Fruit fly (Drosophila melanogaster) whole organism, embryonic: ENCODE results near the gene CG33687.

Experiments used
- CG10147 ChIP-seq: fragments of 200-800 bp; sonication (Bioruptor generic); optimal IDR thresholded peaks from 2 replicates; lab custom pipeline; 2019; ENCODE audit warnings: missing biosample characterization, mild to moderate bottlenecking, missing genetic modification characterization, moderate library complexity
- CG11504 ChIP-seq: fragments of 200-800 bp; sonication (Bioruptor generic); optimal IDR thresholded peaks from 3 replicates; lab custom pipeline; 2019; ENCODE audit warnings: missing biosample characterization, mild to moderate bottlenecking, missing genetic modification characterization, moderate library complexity
- CG11560 ChIP-seq: fragments of 200-800 bp; sonication (Bioruptor generic); IDR thresholded peaks from 3 replicates; pipeline ENCODE4 v1.3.6; 2022; ENCODE audit warnings: missing biosample characterization, missing genetic modification characterization
- CG11696 ChIP-seq: fragments of 200-800 bp; sonication (Bioruptor generic); IDR thresholded peaks from 2 replicates; pipeline ENCODE4 v1.3.6; 2022; ENCODE audit warnings: missing biosample characterization, missing genetic modification characterization
- CG14710 ChIP-seq: fragments of 200-800 bp; sonication (Bioruptor generic); optimal IDR thresholded peaks from 3 replicates; lab custom pipeline; 2019; ENCODE audit warnings: missing biosample characterization, mild to moderate bottlenecking, missing genetic modification characterization, moderate library complexity
- CG15073 ChIP-seq: fragments of 200-800 bp; sonication (Bioruptor generic); optimal IDR thresholded peaks from 2 replicates; lab custom pipeline; 2016; ENCODE audit warnings: missing biosample characterization, missing genetic modification characterization
- CG16815 ChIP-seq: fragments of 200-800 bp; sonication (Bioruptor generic); optimal IDR thresholded peaks from 3 replicates; lab custom pipeline; 2017; ENCODE audit warnings: missing biosample characterization, mild to moderate bottlenecking, missing genetic modification characterization
- CG2116 ChIP-seq: fragments of 200-800 bp; sonication (Bioruptor generic); optimal IDR thresholded peaks from 3 replicates; lab custom pipeline; 2018; ENCODE audit warnings: missing biosample characterization, mild to moderate bottlenecking, missing genetic modification characterization
- CG32772 ChIP-seq: fragments of 200-800 bp; sonication (Bioruptor generic); IDR thresholded peaks from 2 replicates; pipeline ENCODE4 v1.3.6; 2022; ENCODE audit warnings: missing biosample characterization, missing genetic modification characterization
- CG3281 ChIP-seq: fragments of 200-800 bp; sonication (Bioruptor generic); optimal IDR thresholded peaks from 3 replicates; lab custom pipeline; 2017; ENCODE audit warnings: missing biosample characterization, mild to moderate bottlenecking, missing genetic modification characterization
- CG3995 ChIP-seq: fragments of 200-800 bp; sonication (Bioruptor generic); optimal IDR thresholded peaks from 3 replicates; lab custom pipeline; 2016; ENCODE audit warnings: missing biosample characterization, missing genetic modification characterization
- Dll ChIP-seq: fragments of 200-800 bp; sonication (Bioruptor generic); IDR thresholded peaks from 4 replicates; pipeline ENCODE4 v1.3.6; 2022; ENCODE audit warnings: missing biosample characterization, missing genetic modification characterization; ENCODE audit not compliant: partially characterized antibody
- ERR ChIP-seq: fragments of 200-800 bp; sonication (Bioruptor generic); optimal IDR thresholded peaks from 2 replicates; lab custom pipeline; 2016; ENCODE audit warnings: missing biosample characterization, missing genetic modification characterization
- Ets65A ChIP-seq: fragments of 200-800 bp; sonication (Bioruptor generic); peaks from one replicate; lab custom pipeline; 2016; ENCODE audit warnings: missing biosample characterization, missing genetic modification characterization
- Fer2 ChIP-seq: fragments of 200-800 bp; sonication (Bioruptor generic); optimal IDR thresholded peaks from 2 replicates; lab custom pipeline; 2018; ENCODE audit warnings: missing biosample characterization, mild to moderate bottlenecking, missing genetic modification characterization, moderate library complexity
- Med ChIP-seq: fragments of 200-800 bp; sonication (Bioruptor generic); peaks from one replicate; lab custom pipeline; 2016; ENCODE audit warnings: missing biosample characterization, missing genetic modification characterization, mild to moderate bottlenecking, inconsistent platforms, moderate library complexity
- Nf-YC ChIP-seq: fragments of 200-800 bp; optimal IDR thresholded peaks from 3 replicates; lab custom pipeline; 2019; ENCODE audit warnings: missing biosample characterization, mild to moderate bottlenecking, missing genetic modification characterization, moderate library complexity
- Stat92E ChIP-seq, 3 experiments: fragments of >200 bp in 2 of 3; fragments of 200-800 bp in 1 of 3; sonication (Bioruptor generic) in 1 of 3; optimal IDR thresholded peaks; 2 replicates each; lab custom pipeline; 2017 to 2019; ENCODE audit warnings: missing biosample characterization in 3 of 3, missing genetic modification characterization in 3 of 3, mild to moderate bottlenecking in 1 of 3, moderate library complexity in 1 of 3
- aop ChIP-seq: fragments of 200-800 bp; sonication (Bioruptor generic); IDR thresholded peaks from 2 replicates; pipeline ENCODE4 v1.3.6; 2022; ENCODE audit warnings: missing biosample characterization, missing genetic modification characterization
- crp ChIP-seq, 2 experiments: fragments of 200-800 bp; sonication (Bioruptor generic); optimal IDR thresholded peaks; 2 replicates in 1 of 2; 3 replicates in 1 of 2; lab custom pipeline; 2017; ENCODE audit warnings: missing biosample characterization in 2 of 2, missing genetic modification characterization in 2 of 2, mild to moderate bottlenecking in 1 of 2, moderate library complexity in 1 of 2
- eyg ChIP-seq: fragments of 200-800 bp; sonication (Bioruptor generic); optimal IDR thresholded peaks from 3 replicates; lab custom pipeline; 2016; ENCODE audit warnings: missing biosample characterization, missing genetic modification characterization
- fu2 ChIP-seq: fragments of 200-800 bp; sonication (Bioruptor generic); optimal IDR thresholded peaks from 2 replicates; lab custom pipeline; 2016; ENCODE audit warnings: missing biosample characterization, missing genetic modification characterization
- gce ChIP-seq: fragments of 200-800 bp; sonication (Bioruptor generic); IDR thresholded peaks from 3 replicates; pipeline ENCODE4 v1.3.6; 2022; ENCODE audit warnings: missing biosample characterization, missing genetic modification characterization
- grn ChIP-seq: fragments of 200-800 bp; sonication (Bioruptor generic); optimal IDR thresholded peaks from 3 replicates; lab custom pipeline; 2017; ENCODE audit warnings: missing biosample characterization, missing genetic modification characterization
- kah ChIP-seq: fragments of 200-800 bp; sonication (Bioruptor generic); optimal IDR thresholded peaks from 2 replicates; lab custom pipeline; 2018; ENCODE audit warnings: missing biosample characterization, mild to moderate bottlenecking, missing genetic modification characterization
- lbe ChIP-seq: fragments of 200-800 bp; sonication (Bioruptor generic); optimal IDR thresholded peaks from 2 replicates; lab custom pipeline; 2016; ENCODE audit warnings: missing biosample characterization, mild to moderate bottlenecking, missing genetic modification characterization
- mirr ChIP-seq: fragments of 200-800 bp; sonication (Bioruptor generic); optimal IDR thresholded peaks from 3 replicates; lab custom pipeline; 2018; ENCODE audit warnings: missing biosample characterization, mild to moderate bottlenecking, missing genetic modification characterization
- nerfin-2 ChIP-seq: fragments of 200-800 bp; sonication (Bioruptor generic); IDR thresholded peaks from 2 replicates; pipeline ENCODE4 v1.3.6; 2022; ENCODE audit warnings: missing biosample characterization, missing genetic modification characterization; ENCODE audit not compliant: partially characterized antibody
- pnt ChIP-seq: fragments of 200-800 bp; sonication (Bioruptor generic); optimal IDR thresholded peaks from 3 replicates; lab custom pipeline; 2016; ENCODE audit warnings: missing biosample characterization, missing genetic modification characterization
- pzg ChIP-seq: fragments of 200-800 bp; sonication (Bioruptor generic); optimal IDR thresholded peaks from 3 replicates; lab custom pipeline; 2018; ENCODE audit warnings: missing biosample characterization, mild to moderate bottlenecking, missing genetic modification characterization, moderate library complexity
- vnd ChIP-seq: fragments of 200-800 bp; sonication (Bioruptor generic); IDR thresholded peaks from 3 replicates; pipeline ENCODE4 v1.3.6; 2022; ENCODE audit warnings: missing biosample characterization, missing genetic modification characterization; ENCODE audit not compliant: partially characterized antibody
- zen ChIP-seq: fragments of 200-800 bp; sonication (Bioruptor generic); optimal IDR thresholded peaks from 3 replicates; lab custom pipeline; 2018; ENCODE audit warnings: missing biosample characterization, mild to moderate bottlenecking, missing genetic modification characterization, moderate library complexity
- zf30C ChIP-seq: fragments of 200-800 bp; sonication (Bioruptor generic); optimal IDR thresholded peaks from 3 replicates; lab custom pipeline; 2018; ENCODE audit warnings: missing biosample characterization, mild to moderate bottlenecking, missing genetic modification characterization

CG33687 gene

dm6 chr3L:16233850-16234494, 36.3 kb downstream of the CG33687 start (continued):
- no peak for TF ChIP-seq CG11504
- TF ChIP-seq CG11696 = no peak
- TF ChIP-seq CG32772 (GFP tag; lab: Robert Waterston, UW) = no peak
- TF ChIP-seq CG2116 (GFP tag; lab: Kevin White, UChicago) = no peak
- no peak for TF ChIP-seq pnt (GFP tag; lab: Kevin White, UChicago)
- no peak for TF ChIP-seq mirr (GFP tag; lab: Kevin White, UChicago)
- peak in 1 of 2 experiments; percentile 57 for TF ChIP-seq crp (GFP tag; optimal IDR thresholded peaks at IDR 0.05; lab: Kevin White, UChicago)
- no peak for TF ChIP-seq Stat92E (GFP tag; optimal IDR thresholded peaks at IDR 0.05; lab: Kevin White, UChicago)
- no peak for TF ChIP-seq eyg (GFP tag; lab: Kevin White, UChicago)
- no peak for TF ChIP-seq CG16815 (GFP tag; lab: Kevin White, UChicago)
- TF ChIP-seq ERR (GFP tag; lab: Kevin White, UChicago) = no peak
- no peak for TF ChIP-seq CG15073
- TF ChIP-seq CG14710 = no peak
- TF ChIP-seq CG11560 (tag; lab: Robert Waterston, UW) = no peak
- no peak for TF ChIP-seq zf30C (GFP tag; lab: Kevin White, UChicago)
- TF ChIP-seq pzg (GFP tag; lab: Kevin White, UChicago) = peak; percentile 6
- no peak for TF ChIP-seq kah (GFP tag; lab: Kevin White, UChicago)
- TF ChIP-seq gce (GFP tag; lab: Robert Waterston, UW) = no peak
- no peak for TF ChIP-seq CG3995
- peak; percentile 16 for TF ChIP-seq lbe (GFP tag; lab: Kevin White, UChicago)
- no peak for TF ChIP-seq fu2 (GFP tag; lab: Kevin White, UChicago)
- no peak for TF ChIP-seq grn (GFP tag; lab: Kevin White, UChicago)
- TF ChIP-seq nerfin-2 (GFP tag; lab: Robert Waterston, UW) = no peak
- no peak for TF ChIP-seq Fer2 (tag; lab: Kevin White, UChicago)
- peak; percentile 48 for TF ChIP-seq Med (GFP tag; lab: Kevin White, UChicago)
- no peak for TF ChIP-seq aop (GFP tag; lab: Robert Waterston, UW)
- 0 out of 4 replicates have a peak, but pooled peaks have one; percentile 12 for TF ChIP-seq Dll (GFP tag; lab: Robert Waterston, UW)
- TF ChIP-seq zen (tag; lab: Kevin White, UChicago) = no peak
- no peak for TF ChIP-seq Nf-YC (tag; lab: Kevin White, UChicago)
- no peak for TF ChIP-seq CG10147 (GFP tag; lab: Kevin White, UChicago)

DNA sequence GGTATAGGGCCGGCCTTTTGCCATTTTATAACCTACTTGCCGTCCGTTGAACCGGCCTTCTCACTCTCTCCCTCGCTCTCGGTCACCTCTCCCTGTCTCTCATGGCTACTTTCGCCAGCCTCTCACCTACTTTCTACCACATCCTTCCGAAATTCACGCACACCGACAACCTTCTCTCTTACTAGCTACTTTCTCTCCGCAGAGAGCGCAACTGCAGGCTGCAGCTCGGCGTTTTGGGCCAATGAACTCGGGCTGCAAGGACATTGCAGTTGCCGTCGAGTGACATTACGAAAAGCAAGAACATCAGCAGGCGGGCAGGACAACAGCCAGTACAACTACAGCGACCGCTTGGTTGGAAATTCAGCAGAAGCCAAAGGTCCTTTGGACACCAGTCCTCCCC, 43.6 kb downstream of the CG33687 start:
- TF ChIP-seq CG3281 (GFP tag; lab: Kevin White, UChicago) (no peak), vnd (GFP tag; lab: Robert Waterston, UW) (no peak), Ets65A (GFP tag; lab: Kevin White, UChicago) (peak; percentile 88), CG15073 (no peak)
